Worm (Caenorhabditis elegans) whole organism, late embryonic: ENCODE results near the gene R160.10.
A peak's percentile ranks its signal among the peaks of the same experiment; 100 is the strongest.
"Not testable (repeated sequence)": the region's sequence is repeated elsewhere in the genome, so short reads cannot be mapped to it uniquely, and the experiment has no call there.

ENCODE experiments used
- C08G9.2 ChIP-seq: sonication (generic microtip); optimal IDR thresholded peaks from 2 replicates; lab custom pipeline; 2016; ENCODE audit warnings: mild to moderate bottlenecking, missing genetic modification characterization, moderate library complexity, missing compliant biosample characterization
- K02D7.2 ChIP-seq: sonication (generic microtip); optimal IDR thresholded peaks from 2 replicates; lab custom pipeline; 2017; ENCODE audit warnings: mild to moderate bottlenecking, missing genetic modification characterization, missing compliant biosample characterization
- ahr-1 ChIP-seq: sonication (generic microtip); optimal IDR thresholded peaks from 2 replicates; lab custom pipeline; 2016; ENCODE audit warnings: missing genetic modification characterization, missing compliant biosample characterization
- ama-1 ChIP-seq: fragments of 150-350 bp; optimal IDR thresholded peaks from 2 replicates; lab custom pipeline; 2014
- ceh-18 ChIP-seq: sonication (generic microtip); optimal IDR thresholded peaks from 2 replicates; lab custom pipeline; 2016; ENCODE audit warnings: missing genetic modification characterization, missing compliant biosample characterization
- ceh-2 ChIP-seq: sonication (generic microtip); optimal IDR thresholded peaks from 2 replicates; lab custom pipeline; 2016; ENCODE audit warnings: missing genotype, missing genetic modification characterization, missing compliant biosample characterization
- ceh-31 ChIP-seq: sonication (generic microtip); optimal IDR thresholded peaks from 2 replicates; lab custom pipeline; 2016; ENCODE audit warnings: missing genetic modification characterization, missing compliant biosample characterization
- ceh-34 ChIP-seq: sonication (generic microtip); optimal IDR thresholded peaks from 2 replicates; lab custom pipeline; 2016; ENCODE audit warnings: mild to moderate bottlenecking, missing genetic modification characterization, missing compliant biosample characterization
- ceh-6 ChIP-seq: fragments of 200-800 bp; sonication (Bioruptor generic); optimal IDR thresholded peaks from 2 replicates; lab custom pipeline; 2018; ENCODE audit warnings: mild to moderate bottlenecking, missing genetic modification characterization, missing compliant biosample characterization
- ceh-9 ChIP-seq: sonication (generic microtip); optimal IDR thresholded peaks from 2 replicates; lab custom pipeline; 2016; ENCODE audit warnings: mild to moderate bottlenecking, missing genetic modification characterization, inconsistent platforms, missing compliant biosample characterization
- dmd-4 ChIP-seq: sonication (generic microtip); optimal IDR thresholded peaks from 2 replicates; lab custom pipeline; 2016; ENCODE audit warnings: borderline replicate concordance, missing genetic modification characterization, missing compliant biosample characterization
- dve-1 ChIP-seq: sonication (generic microtip); optimal IDR thresholded peaks from 2 replicates; lab custom pipeline; 2017; ENCODE audit warnings: antibody characterized with exemption, mild to moderate bottlenecking, missing genetic modification characterization, missing compliant biosample characterization
- eyg-1 ChIP-seq: sonication (generic microtip); optimal IDR thresholded peaks from 2 replicates; lab custom pipeline; 2016; ENCODE audit warnings: missing genotype, missing genetic modification characterization, missing compliant biosample characterization
- fax-1 ChIP-seq: sonication (generic microtip); optimal IDR thresholded peaks from 2 replicates; lab custom pipeline; 2016; ENCODE audit warnings: missing genotype, missing genetic modification characterization, missing compliant biosample characterization
- fkh-10 ChIP-seq: fragments of 150-350 bp; optimal IDR thresholded peaks from 2 replicates; lab custom pipeline; 2014; ENCODE audit warnings: missing biosample characterization, missing genetic modification reagents, missing genetic modification characterization
- fkh-6 ChIP-seq: sonication (generic microtip); optimal IDR thresholded peaks from 2 replicates; lab custom pipeline; 2016; ENCODE audit warnings: missing genetic modification characterization, missing compliant biosample characterization
- hlh-13 ChIP-seq: fragments of 200-800 bp; sonication (Bioruptor generic); optimal IDR thresholded peaks from 2 replicates; lab custom pipeline; 2018; ENCODE audit warnings: mild to moderate bottlenecking, missing genetic modification characterization, missing compliant biosample characterization
- hlh-30 ChIP-seq: sonication (generic microtip); optimal IDR thresholded peaks from 2 replicates; lab custom pipeline; 2017; ENCODE audit warnings: antibody characterized with exemption, missing genetic modification characterization, missing compliant biosample characterization; ENCODE audit not compliant: insufficient read depth
- hlh-6 ChIP-seq: sonication (generic microtip); optimal IDR thresholded peaks from 2 replicates; lab custom pipeline; 2016; ENCODE audit warnings: missing genotype, missing genetic modification characterization, missing compliant biosample characterization
- hlh-8 ChIP-seq: sonication (generic microtip); optimal IDR thresholded peaks from 2 replicates; lab custom pipeline; 2016; ENCODE audit warnings: missing genotype, missing genetic modification characterization, missing compliant biosample characterization
- lim-6 ChIP-seq: sonication (generic microtip); optimal IDR thresholded peaks from 2 replicates; lab custom pipeline; 2016; ENCODE audit warnings: missing genetic modification characterization, missing compliant biosample characterization
- madf-2 ChIP-seq: sonication (generic microtip); optimal IDR thresholded peaks from 2 replicates; lab custom pipeline; 2017; ENCODE audit warnings: missing genetic modification characterization, missing compliant biosample characterization
- mec-3 ChIP-seq: sonication (generic microtip); optimal IDR thresholded peaks from 2 replicates; lab custom pipeline; 2016; ENCODE audit warnings: borderline replicate concordance, missing genetic modification characterization, missing compliant biosample characterization
- nhr-232 ChIP-seq: sonication (generic microtip); optimal IDR thresholded peaks from 2 replicates; lab custom pipeline; 2016; ENCODE audit warnings: missing genetic modification characterization, missing compliant biosample characterization
- odd-2 ChIP-seq: sonication (generic microtip); optimal IDR thresholded peaks from 2 replicates; lab custom pipeline; 2017; ENCODE audit warnings: antibody characterized with exemption, mild to moderate bottlenecking, missing genetic modification characterization, missing compliant biosample characterization
- pax-1 ChIP-seq: fragments of 150-350 bp; optimal IDR thresholded peaks from 2 replicates; lab custom pipeline; 2014; ENCODE audit warnings: missing biosample characterization, missing genetic modification characterization
- pha-2 ChIP-seq: sonication (generic microtip); optimal IDR thresholded peaks from 2 replicates; lab custom pipeline; 2017; ENCODE audit warnings: mild to moderate bottlenecking, missing genetic modification characterization, missing compliant biosample characterization
- pros-1 ChIP-seq: fragments of 150-350 bp; optimal IDR thresholded peaks from 2 replicates; lab custom pipeline; 2014; ENCODE audit warnings: missing biosample characterization, missing genetic modification reagents, missing genetic modification characterization
- ref-2 ChIP-seq: sonication (generic microtip); optimal IDR thresholded peaks from 2 replicates; lab custom pipeline; 2016; ENCODE audit warnings: missing genetic modification characterization, missing compliant biosample characterization
- rnt-1 ChIP-seq: sonication (generic microtip); optimal IDR thresholded peaks from 2 replicates; lab custom pipeline; 2016; ENCODE audit warnings: missing genetic modification characterization, missing compliant biosample characterization
- sdc-2 ChIP-seq: sonication (generic microtip); optimal IDR thresholded peaks from 2 replicates; lab custom pipeline; 2016; ENCODE audit warnings: missing genotype, missing genetic modification characterization, missing compliant biosample characterization
- sox-2 ChIP-seq: fragments of 200-800 bp; sonication (Bioruptor generic); IDR thresholded peaks from 2 replicates; pipeline ENCODE4 v1.3.6; 2022; ENCODE audit warnings: missing genetic modification reagents, missing genetic modification characterization, missing compliant biosample characterization
- syd-9 ChIP-seq: sonication (generic microtip); optimal IDR thresholded peaks from 2 replicates; lab custom pipeline; 2016; ENCODE audit warnings: mild to moderate bottlenecking, missing genetic modification characterization, moderate library complexity, missing compliant biosample characterization
- tbx-2 ChIP-seq: sonication (generic microtip); optimal IDR thresholded peaks from 2 replicates; lab custom pipeline; 2016; ENCODE audit warnings: missing genetic modification characterization, missing compliant biosample characterization
- tbx-7 ChIP-seq: sonication (generic microtip); optimal IDR thresholded peaks from 2 replicates; lab custom pipeline; 2016; ENCODE audit warnings: missing genotype, missing genetic modification characterization, missing compliant biosample characterization
- ttx-3 ChIP-seq: sonication (generic microtip); optimal IDR thresholded peaks from 2 replicates; lab custom pipeline; 2016; ENCODE audit warnings: missing genetic modification reagents, missing genetic modification characterization, missing compliant biosample characterization
- unc-3 ChIP-seq, 2 experiments: fragments of 200-800 bp in 1 of 2; sonication (Bioruptor generic) in 1 of 2; sonication (generic microtip) in 1 of 2; conservative IDR thresholded peaks in 1 of 2; optimal IDR thresholded peaks in 1 of 2; 2 replicates each; pipeline versions ENCODE4 v1.3.6 to Lab custom; 2016 to 2022; ENCODE audit warnings: missing compliant biosample characterization in 2 of 2, missing genetic modification characterization in 2 of 2, missing genetic modification reagents in 1 of 2
- unc-42 ChIP-seq: sonication (generic microtip); optimal IDR thresholded peaks from 2 replicates; lab custom pipeline; 2016; ENCODE audit warnings: missing genotype, missing genetic modification characterization, missing compliant biosample characterization
- zip-5 ChIP-seq: sonication (generic microtip); optimal IDR thresholded peaks from 2 replicates; lab custom pipeline; 2016; ENCODE audit warnings: missing genetic modification characterization, missing compliant biosample characterization

The R160.10 gene

ce11 chrX:4342730-4343129 is 24.6 kb downstream of the R160.10 start:
- TF ChIP-seq ttx-3 (no peak), mec-3 (no peak), fkh-6 (no peak), ceh-9 (tag; lab: Kevin White, UChicago) (no peak), odd-2 (tag; lab: Kevin White, UChicago) (no peak), ahr-1 (tag; lab: Kevin White, UChicago) (no peak), sdc-2 (tag; lab: Kevin White, UChicago) (no peak), lim-6 (tag; lab: Kevin White, UChicago) (no peak), zip-5 (no peak)

- TF ChIP-seq K02D7.2 (tag; lab: Kevin White, UChicago); fkh-10; eyg-1: not testable (repeated sequence)
These were observed 28.0 kb downstream of the R160.10 start, which contains the start of gene cst-1 for ce11 chrX:4339332-4339731. Gene cst-1, plus strand, starts transcription at chrX:4339632.

ce11 chrX:4335950-4336349 is 31.4 kb downstream of the R160.10 start, which contains the start of gene cst-2:
Gene cst-2, minus strand, starts transcription at chrX:4336050.
- not testable (repeated sequence) for TF ChIP-seq dve-1; ceh-34; odd-2 (tag; lab: Kevin White, UChicago)

- not testable (repeated sequence) for TF ChIP-seq pax-1; hlh-6 (tag; lab: Kevin White, UChicago); ceh-34
These were observed 35.0 kb downstream of the R160.10 start, which contains the start of gene C24A8.6 for ce11 chrX:4332305-4332704. Gene C24A8.6, minus strand, starts transcription at chrX:4332405.

ce11 chrX:4328816-4329215 is 38.5 kb downstream of the R160.10 start, which contains the start of gene C24A8.5:
Gene C24A8.5, minus strand, starts transcription at chrX:4328916.
- TF ChIP-seq pax-1, result no peak
- no peak for TF ChIP-seq dmd-4 (tag; lab: Kevin White, UChicago)
- TF ChIP-seq ceh-31, result no peak
- TF ChIP-seq tbx-2 (tag; lab: Kevin White, UChicago), result no peak
- no peak for TF ChIP-seq ref-2 (tag; lab: Kevin White, UChicago)
- no peak for TF ChIP-seq tbx-7 (tag; lab: Kevin White, UChicago)
- no peak for TF ChIP-seq dve-1
- no peak for TF ChIP-seq syd-9 (tag; lab: Kevin White, UChicago)
- TF ChIP-seq sdc-2 (tag; lab: Kevin White, UChicago), result no peak
- TF ChIP-seq ceh-2, result no peak
- TF ChIP-seq unc-42, result no peak
- no peak for TF ChIP-seq hlh-13
- TF ChIP-seq madf-2 (tag; lab: Kevin White, UChicago), result no peak
- no peak for TF ChIP-seq ceh-18 (tag; lab: Kevin White, UChicago)

ce11 chrX:4322847-4323455 is 44.4 kb downstream of the R160.10 start:
- TF ChIP-seq ama-1 (lab: Kevin White, UChicago) (no peak), unc-42 (peak; percentile 58)

- TF ChIP-seq fax-1 (no peak), ceh-18 (tag; lab: Kevin White, UChicago) (no peak), ceh-34 (no peak), sox-2 (no peak), syd-9 (tag; lab: Kevin White, UChicago) (no peak), ceh-6 (GFP tag; lab: Kevin White, UChicago) (no peak), pha-2 (tag; lab: Kevin White, UChicago) (no peak), ceh-2 (no peak), dve-1 (no peak), C08G9.2 (tag; lab: Kevin White, UChicago) (no peak), hlh-8 (no peak), hlh-30 (tag; lab: Kevin White, UChicago) (no peak), zip-5 (no peak), rnt-1 (tag; lab: Kevin White, UChicago) (no peak), pros-1 (tag; lab: Kevin White, UChicago) (no peak), nhr-232 (tag; lab: Kevin White, UChicago) (no peak), unc-3 (GFP tag; conservative IDR thresholded peaks at IDR 0.05; lab: Robert Waterston, UW) (no peak), unc-3 (tag; optimal IDR thresholded peaks at IDR 0.05; lab: Kevin White, UChicago) (no peak)
- TF ChIP-seq, all 69 proteins: peak for 0
These were observed 46.8 kb downstream of the R160.10 start, which contains the start of gene dop-6 for ce11 chrX:4320563-4320962. Gene dop-6, plus strand, starts transcription at chrX:4320863.
